Worm (Caenorhabditis elegans) whole organism, L4/young adult: Measurements from ENCODE around the gene Y38H6A.5.

Source experiments
- W03F9.2 ChIP-seq: fragments of 150-350 bp; optimal IDR thresholded peaks from 2 replicates; lab custom pipeline; 2014; ENCODE audit warnings: missing biosample characterization, missing genetic modification characterization
- him-1 ChIP-seq: sonication (generic microtip); optimal IDR thresholded peaks from 2 replicates; lab custom pipeline; 2016; ENCODE audit warnings: missing genotype, missing genetic modification reagents, missing genetic modification characterization, missing compliant biosample characterization

DNA sequence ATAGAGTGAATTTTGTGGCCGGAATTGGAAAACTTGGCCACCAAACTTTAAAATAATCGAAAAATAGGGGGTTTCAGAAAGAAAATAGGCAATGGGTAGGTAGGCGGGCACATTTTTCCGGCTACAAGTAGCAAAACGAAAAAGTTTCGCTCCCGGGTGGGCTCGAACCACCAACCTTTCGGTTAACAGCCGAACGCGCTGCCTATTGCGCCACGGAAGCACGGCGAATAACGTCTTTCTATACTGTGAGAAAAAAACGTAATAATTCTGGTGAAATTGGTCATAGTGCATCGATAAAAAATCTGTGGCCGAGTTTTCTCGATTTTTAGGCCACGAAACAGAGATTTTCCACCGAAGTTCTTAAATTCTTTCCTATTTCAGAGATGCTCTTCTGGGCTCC, 15.2 kb upstream of the Y38H6A.5 start:
- TF ChIP-seq him-1 (no peak), W03F9.2 (tag; lab: Kevin White, UChicago) (no peak)
